Fruit fly (Drosophila melanogaster): ENCODE results near the gene CG43445.
A peak's percentile ranks its signal among the peaks of the same experiment; 100 is the strongest.

CG43445 gene

DNA sequence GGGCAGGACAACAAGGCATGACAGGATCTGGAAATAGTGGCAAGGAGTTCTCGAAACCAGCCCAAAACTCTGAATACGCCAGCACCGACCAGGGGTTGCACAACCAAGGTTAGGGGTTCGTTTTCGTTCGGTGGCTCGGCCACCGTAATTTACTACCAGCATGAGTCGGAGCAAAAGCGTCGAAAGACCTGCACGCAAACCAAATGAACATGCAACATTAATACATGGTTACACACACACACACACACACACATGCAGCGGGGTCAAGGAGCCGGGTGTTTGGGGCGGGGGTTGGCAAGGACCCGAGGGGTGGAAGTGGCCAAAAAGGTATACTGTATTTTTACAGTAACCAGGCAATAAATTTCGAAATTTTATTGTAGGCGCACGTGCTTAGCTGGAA is 41.2 kb downstream of the CG43445 start:
- TF ChIP-seq CG12155 (GFP tag; optimal IDR thresholded peaks at IDR 0.05), result no peak
- TF ChIP-seq pros (GFP tag; optimal IDR thresholded peaks at IDR 0.05), result peak; percentile 31
- TF ChIP-seq chinmo (GFP tag; IDR thresholded peaks at IDR 0.05; ENCODE audit: partially characterized antibody), result 0 out of 4 replicates have a peak, but pooled peaks have one; percentile 33
- no peak for TF ChIP-seq seq (GFP tag; IDR thresholded peaks at IDR 0.05)
- TF ChIP-seq Lhr (GFP tag; optimal IDR thresholded peaks at IDR 0.05), result no peak
- TF ChIP-seq Hsf (GFP tag; optimal IDR thresholded peaks at IDR 0.05), result no peak
- no peak for TF ChIP-seq B-H2 (GFP tag; optimal IDR thresholded peaks at IDR 0.05)
- TF ChIP-seq wek (GFP tag; optimal IDR thresholded peaks at IDR 0.05), result no peak
- TF ChIP-seq Atf-2 (GFP tag; optimal IDR thresholded peaks at IDR 0.05), result no peak
- TF ChIP-seq gcm (GFP tag; optimal IDR thresholded peaks at IDR 0.05), result peak; percentile 63
- no peak for TF ChIP-seq CG4730 (GFP tag; IDR thresholded peaks at IDR 0.05)
- no peak for TF ChIP-seq CG10147 (GFP tag; optimal IDR thresholded peaks at IDR 0.05)

DNA sequence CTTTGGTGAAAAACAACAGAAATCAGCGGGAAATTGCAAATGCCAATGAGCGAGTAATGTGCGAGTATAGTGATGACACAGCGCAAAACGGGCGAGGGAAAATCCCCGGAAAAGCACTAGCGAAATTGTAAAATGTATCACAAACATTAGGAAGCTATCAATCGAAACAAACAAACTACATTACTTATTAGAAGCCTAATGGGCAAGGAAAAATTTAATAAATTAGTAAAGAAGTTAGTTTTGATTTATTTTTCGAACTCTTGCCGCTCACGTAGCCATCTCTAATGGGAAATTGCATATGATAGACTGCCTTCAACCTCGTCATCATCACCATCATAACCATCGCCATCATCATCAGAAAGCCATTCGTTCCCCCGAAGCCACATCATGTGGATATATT is 42.7 kb downstream of the CG43445 start:
- TF ChIP-seq dmrt99B (tag; optimal IDR thresholded peaks at IDR 0.05) (peak; percentile 18), Sry-δ (GFP tag; optimal IDR thresholded peaks at IDR 0.05) (peak; percentile 3), al (GFP tag; IDR thresholded peaks at IDR 0.05) (no peak), Dll (GFP tag; IDR thresholded peaks at IDR 0.05; ENCODE audit: partially characterized antibody) (0 out of 4 replicates have a peak, but pooled peaks have one; percentile 38), CG3163 (GFP tag; optimal IDR thresholded peaks at IDR 0.05) (no peak), BEAF-32 (GFP tag; optimal IDR thresholded peaks at IDR 0.05) (peak; percentile 19), Med (GFP tag) (peak; percentile 45), eve (GFP tag; optimal IDR thresholded peaks at IDR 0.05) (peak in 1 of 2 experiments; percentile 29), stc (GFP tag; IDR thresholded peaks at IDR 0.05) (0 out of 2 replicates have a peak, but pooled peaks have one; percentile 16), ara (GFP tag; IDR thresholded peaks at IDR 0.05) (no peak), CG14441 (GFP tag; IDR thresholded peaks at IDR 0.05) (peak; percentile 7; the same call in 1 of the 2 replicates), esg (GFP tag; conservative IDR thresholded peaks at IDR 0.05) (peak; percentile 25; the same call in 1 of the 2 replicates), sens (GFP tag) (peak; percentile 73), prd (optimal IDR thresholded peaks at IDR 0.05) (no peak), prd (GFP tag; IDR thresholded peaks at IDR 0.05) (peak; percentile 18; the same call in 1 of the 3 replicates), bsh (GFP tag; optimal IDR thresholded peaks at IDR 0.05) (peak in 1 of 2 experiments; percentile 10), CG11504 (tag; optimal IDR thresholded peaks at IDR 0.05) (peak; percentile 6)

DNA sequence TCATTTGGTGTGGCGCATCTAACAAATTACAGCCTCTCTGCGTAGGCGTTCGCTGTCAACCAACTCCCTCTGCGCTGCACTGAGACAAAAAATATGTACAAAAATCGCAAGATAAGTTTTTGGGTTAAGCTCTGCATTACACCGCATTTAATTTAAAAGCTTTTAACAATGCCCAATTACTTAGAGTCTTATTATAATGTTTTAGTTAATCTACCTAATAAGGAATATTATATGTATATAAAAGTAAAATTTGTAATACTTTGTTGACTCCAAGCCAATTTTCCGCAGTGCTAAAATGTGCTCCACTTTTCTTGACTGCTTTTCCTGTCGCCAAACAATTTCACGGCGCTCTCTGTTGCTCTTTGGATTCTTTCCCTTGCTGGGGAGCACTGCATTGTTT is 44.6 kb downstream of the CG43445 start:
- TF ChIP-seq az2 (GFP tag; optimal IDR thresholded peaks at IDR 0.05) (peak; percentile 28), sc (optimal IDR thresholded peaks at IDR 0.05) (no peak), sc (GFP tag; optimal IDR thresholded peaks at IDR 0.05) (no peak), HmgZ (tag; optimal IDR thresholded peaks at IDR 0.05) (no peak), CG17829 (tag; optimal IDR thresholded peaks at IDR 0.05) (peak; percentile 23), MBD-R2 (GFP tag; IDR thresholded peaks at IDR 0.05) (peak; percentile 20; the same call in 1 of the 2 replicates), phol (tag; optimal IDR thresholded peaks at IDR 0.05) (peak; percentile 55), CG12391 (tag; optimal IDR thresholded peaks at IDR 0.05) (peak; percentile 51), CG1233 (GFP tag; optimal IDR thresholded peaks at IDR 0.05) (peak; percentile 5), Mes4 (GFP tag; optimal IDR thresholded peaks at IDR 0.05) (no peak), CG8388 (GFP tag; optimal IDR thresholded peaks at IDR 0.05) (peak; percentile 29), H15 (GFP tag; IDR thresholded peaks at IDR 0.05) (no peak), CG11695 (GFP tag; IDR thresholded peaks at IDR 0.05) (peak; percentile 58; the same call in 1 of the 3 replicates), CG4730 (GFP tag; IDR thresholded peaks at IDR 0.05) (no peak), tgo (GFP tag; IDR thresholded peaks at IDR 0.05) (peak; percentile 47; the same call in 2 of the 3 replicates), bowl (GFP tag; IDR thresholded peaks at IDR 0.05) (no peak), Vsx1 (GFP tag; optimal IDR thresholded peaks at IDR 0.05) (peak; percentile 16), zf30C (GFP tag; optimal IDR thresholded peaks at IDR 0.05) (peak; percentile 19), CG8924 (tag; optimal IDR thresholded peaks at IDR 0.05) (peak; percentile 35), p53 (GFP tag; optimal IDR thresholded peaks at IDR 0.05) (no peak), ken (GFP tag; IDR thresholded peaks at IDR 0.05) (peak; percentile 33; the same call in 1 of the 3 replicates), esg (GFP tag; conservative IDR thresholded peaks at IDR 0.05) (0 out of 2 replicates have a peak, but pooled peaks have one; percentile 36), CG6689 (GFP tag; IDR thresholded peaks at IDR 0.05) (0 out of 2 replicates have a peak, but pooled peaks have one; percentile 22)

Measured in whole organism, embryonic.